Fruit fly (Drosophila melanogaster) whole organism, embryonic: ENCODE results near the gene CG31109.

Source experiments
- Adf1 ChIP-seq: fragments of 200-800 bp; sonication (Bioruptor generic); IDR thresholded peaks from 2 replicates; pipeline ENCODE4 v1.3.6; 2022; ENCODE audit warnings: missing biosample characterization, missing genetic modification characterization
- Asciz ChIP-seq: fragments of 200-800 bp; sonication (Bioruptor generic); optimal IDR thresholded peaks from 2 replicates; lab custom pipeline; 2017; ENCODE audit warnings: missing biosample characterization, mild to moderate bottlenecking, missing genetic modification characterization, missing genetic modification reagents
- Awh ChIP-seq: fragments of 200-800 bp; sonication (Bioruptor generic); IDR thresholded peaks from 2 replicates; pipeline ENCODE4, ENCODE4 v1.3.6; 2022; ENCODE audit warnings: missing biosample characterization, missing genetic modification characterization
- CG10321 ChIP-seq: fragments of 200-800 bp; sonication (Bioruptor generic); IDR thresholded peaks from 2 replicates; pipeline ENCODE4 v1.3.6; 2022; ENCODE audit warnings: missing biosample characterization, missing genetic modification characterization
- CG15696 ChIP-seq: fragments of 200-800 bp; sonication (Bioruptor generic); optimal IDR thresholded peaks from 2 replicates; lab custom pipeline; 2019; ENCODE audit warnings: missing biosample characterization, mild to moderate bottlenecking, missing genetic modification characterization, moderate library complexity
- CG1603 ChIP-seq: fragments of 200-800 bp; sonication (Bioruptor generic); optimal IDR thresholded peaks from 2 replicates; lab custom pipeline; 2019; ENCODE audit warnings: missing biosample characterization, mild to moderate bottlenecking, missing genetic modification characterization, moderate library complexity
- CG1832 ChIP-seq: fragments of 200-800 bp; sonication (Bioruptor generic); optimal IDR thresholded peaks from 2 replicates; lab custom pipeline; 2017; ENCODE audit warnings: missing biosample characterization, mild to moderate bottlenecking, missing genetic modification characterization, inconsistent platforms
- CG2116 ChIP-seq: fragments of 200-800 bp; sonication (Bioruptor generic); optimal IDR thresholded peaks from 3 replicates; lab custom pipeline; 2018; ENCODE audit warnings: missing biosample characterization, mild to moderate bottlenecking, missing genetic modification characterization
- CG4282 ChIP-seq: fragments of 200-800 bp; sonication (Bioruptor generic); optimal IDR thresholded peaks from 2 replicates; lab custom pipeline; 2016; ENCODE audit warnings: missing biosample characterization, missing genetic modification characterization
- CG43689 ChIP-seq: fragments of 200-800 bp; sonication (Bioruptor generic); IDR thresholded peaks from 2 replicates; pipeline ENCODE4 v1.3.6; 2022; ENCODE audit warnings: missing biosample characterization, missing genetic modification characterization
- CG5245 ChIP-seq: fragments of 200-800 bp; sonication (Bioruptor generic); optimal IDR thresholded peaks from 3 replicates; lab custom pipeline; 2016; ENCODE audit warnings: missing biosample characterization, missing genetic modification characterization
- CG7786 ChIP-seq: fragments of 200-800 bp; sonication (Bioruptor generic); optimal IDR thresholded peaks from 2 replicates; lab custom pipeline; 2016; ENCODE audit warnings: missing biosample characterization, missing genetic modification characterization
- CG9215 ChIP-seq: fragments of 200-800 bp; sonication (Bioruptor generic); IDR thresholded peaks from 2 replicates; pipeline ENCODE4 v1.3.6; 2022; ENCODE audit warnings: missing biosample characterization, missing genetic modification characterization
- CoRest ChIP-seq: fragments of 200-800 bp; sonication (Bioruptor generic); optimal IDR thresholded peaks from 3 replicates; lab custom pipeline; 2018; ENCODE audit warnings: missing biosample characterization, mild to moderate bottlenecking, missing genetic modification characterization, moderate library complexity
- Dp ChIP-seq: fragments of 200-800 bp; sonication (Bioruptor generic); optimal IDR thresholded peaks from 2 replicates; lab custom pipeline; 2018; ENCODE audit warnings: missing biosample characterization, mild to moderate bottlenecking, missing genetic modification characterization, moderate library complexity
- Hand ChIP-seq: fragments of 200-800 bp; sonication (Bioruptor generic); optimal IDR thresholded peaks from 2 replicates; lab custom pipeline; 2017; ENCODE audit warnings: mild to moderate bottlenecking, missing biosample characterization, missing genetic modification reagents, missing genetic modification characterization
- HmgD ChIP-seq: fragments of 200-800 bp; sonication (Bioruptor generic); optimal IDR thresholded peaks from 3 replicates; lab custom pipeline; 2016; ENCODE audit warnings: missing biosample characterization, missing genetic modification characterization
- Jarid2 ChIP-seq: fragments of 200-800 bp; sonication (Bioruptor generic); optimal IDR thresholded peaks from 3 replicates; lab custom pipeline; 2017; ENCODE audit warnings: mild to moderate bottlenecking, missing biosample characterization, missing genetic modification reagents, missing genetic modification characterization
- MBD-R2 ChIP-seq: fragments of 200-800 bp; sonication (Bioruptor generic); IDR thresholded peaks from 2 replicates; pipeline ENCODE4 v1.3.6; 2022; ENCODE audit warnings: missing biosample characterization, missing genetic modification characterization
- Nf-YA ChIP-seq: fragments of 200-800 bp; sonication (Bioruptor generic); IDR thresholded peaks from 2 replicates; pipeline ENCODE4 v1.3.6; 2022; ENCODE audit warnings: missing biosample characterization, missing genetic modification characterization
- Nf-YB ChIP-seq: fragments of 200-800 bp; sonication (Bioruptor generic); optimal IDR thresholded peaks from 3 replicates; lab custom pipeline; 2019; ENCODE audit warnings: missing biosample characterization, mild to moderate bottlenecking, missing genetic modification characterization, moderate library complexity
- Nf-YC ChIP-seq: fragments of 200-800 bp; optimal IDR thresholded peaks from 3 replicates; lab custom pipeline; 2019; ENCODE audit warnings: missing biosample characterization, mild to moderate bottlenecking, missing genetic modification characterization, moderate library complexity
- Oaz ChIP-seq: fragments of 200-800 bp; sonication (Bioruptor generic); IDR thresholded peaks from 2 replicates; pipeline ENCODE4 v1.3.6; 2022; ENCODE audit warnings: missing biosample characterization, missing genetic modification characterization
- Opbp ChIP-seq: fragments of 200-800 bp; sonication (Bioruptor generic); IDR thresholded peaks from 3 replicates; pipeline ENCODE4 v1.3.6; 2022; ENCODE audit warnings: missing biosample characterization, missing genetic modification characterization; ENCODE audit not compliant: partially characterized antibody
- Ssrp ChIP-seq: fragments of 200-800 bp; sonication (Bioruptor generic); optimal IDR thresholded peaks from 2 replicates; lab custom pipeline; 2018; ENCODE audit warnings: missing biosample characterization, mild to moderate bottlenecking, missing genetic modification characterization, moderate library complexity
- Trl ChIP-seq, 3 experiments: fragments of >200 bp in 2 of 3; fragments of 200-800 bp in 1 of 3; sonication (Bioruptor generic) in 1 of 3; optimal IDR thresholded peaks; 2 replicates in 1 of 3; 3 replicates in 2 of 3; lab custom pipeline; 2016 to 2017; ENCODE audit warnings: missing biosample characterization in 1 of 3, missing genetic modification characterization in 1 of 3
- Xrp1 ChIP-seq: fragments of 200-800 bp; sonication (Bioruptor generic); IDR thresholded peaks from 2 replicates; pipeline ENCODE4 v1.3.6; 2022; ENCODE audit warnings: missing biosample characterization, missing genetic modification characterization
- bsh ChIP-seq, 2 experiments: fragments of 200-800 bp; sonication (Bioruptor generic); optimal IDR thresholded peaks; 2 replicates each; lab custom pipeline; 2017 to 2018; ENCODE audit warnings: mild to moderate bottlenecking in 2 of 2, missing biosample characterization in 2 of 2, missing genetic modification characterization in 2 of 2, moderate library complexity in 1 of 2
- cg ChIP-seq: fragments of 200-800 bp; sonication (Bioruptor generic); optimal IDR thresholded peaks from 3 replicates; lab custom pipeline; 2019; ENCODE audit warnings: missing biosample characterization, mild to moderate bottlenecking, missing genetic modification characterization, moderate library complexity
- chif ChIP-seq, 2 experiments: fragments of 200-800 bp; sonication (Bioruptor generic); optimal IDR thresholded peaks; 3 replicates each; lab custom pipeline; 2016; ENCODE audit warnings: missing biosample characterization in 2 of 2, missing genetic modification characterization in 2 of 2
- chn ChIP-seq: fragments of 200-800 bp; sonication (Bioruptor generic); optimal IDR thresholded peaks from 2 replicates; lab custom pipeline; 2016; ENCODE audit warnings: missing biosample characterization, missing genetic modification characterization
- crol ChIP-seq: fragments of 200-800 bp; sonication (Bioruptor generic); IDR thresholded peaks from 2 replicates; pipeline ENCODE4 v1.3.6; 2022; ENCODE audit warnings: missing biosample characterization, missing genetic modification characterization
- ewg ChIP-seq: fragments of 200-800 bp; sonication (Bioruptor generic); optimal IDR thresholded peaks from 3 replicates; lab custom pipeline; 2017; ENCODE audit warnings: mild to moderate bottlenecking, missing biosample characterization, missing genetic modification reagents, missing genetic modification characterization
- exex ChIP-seq: fragments of 200-800 bp; sonication (Bioruptor generic); optimal IDR thresholded peaks from 4 replicates; lab custom pipeline; 2018; ENCODE audit warnings: missing biosample characterization, mild to moderate bottlenecking, missing genetic modification characterization, moderate library complexity
- fd3F ChIP-seq: fragments of 200-800 bp; sonication (Bioruptor generic); optimal IDR thresholded peaks from 2 replicates; lab custom pipeline; 2018; ENCODE audit warnings: missing biosample characterization, mild to moderate bottlenecking, missing genetic modification characterization, moderate library complexity
- gsb-n ChIP-seq: fragments of 200-800 bp; sonication (Bioruptor generic); optimal IDR thresholded peaks from 3 replicates; lab custom pipeline; 2018; ENCODE audit warnings: missing biosample characterization, mild to moderate bottlenecking, missing genetic modification characterization
- insv ChIP-seq, 2 experiments: fragments of 200-800 bp; sonication (Bioruptor generic); optimal IDR thresholded peaks; 3 replicates each; lab custom pipeline; 2016 to 2018; ENCODE audit warnings: missing biosample characterization in 2 of 2, missing genetic modification characterization in 2 of 2
- jing ChIP-seq: fragments of 200-800 bp; sonication (Bioruptor generic); optimal IDR thresholded peaks from 2 replicates; lab custom pipeline; 2018; ENCODE audit warnings: missing biosample characterization, mild to moderate bottlenecking, missing genetic modification characterization
- mld ChIP-seq: fragments of 200-800 bp; sonication (Bioruptor generic); IDR thresholded peaks from 3 replicates; pipeline ENCODE4 v1.3.6; 2022; ENCODE audit warnings: missing biosample characterization, missing genetic modification characterization; ENCODE audit not compliant: partially characterized antibody
- nom ChIP-seq: fragments of 200-800 bp; sonication (Bioruptor generic); optimal IDR thresholded peaks from 2 replicates; lab custom pipeline; 2017; ENCODE audit warnings: missing biosample characterization, missing genetic modification characterization, mild to moderate bottlenecking, moderate library complexity, missing genetic modification reagents
- oc ChIP-seq: fragments of 200-800 bp; sonication (Bioruptor generic); optimal IDR thresholded peaks from 2 replicates; lab custom pipeline; 2018; ENCODE audit warnings: missing biosample characterization, mild to moderate bottlenecking, missing genetic modification characterization, moderate library complexity
- pzg ChIP-seq: fragments of 200-800 bp; sonication (Bioruptor generic); optimal IDR thresholded peaks from 3 replicates; lab custom pipeline; 2018; ENCODE audit warnings: missing biosample characterization, mild to moderate bottlenecking, missing genetic modification characterization, moderate library complexity
- schlank ChIP-seq: fragments of 200-800 bp; sonication (Bioruptor generic); optimal IDR thresholded peaks from 2 replicates; lab custom pipeline; 2018; ENCODE audit warnings: missing biosample characterization, mild to moderate bottlenecking, missing genetic modification characterization
- stwl ChIP-seq: fragments of 200-800 bp; sonication (Bioruptor generic); optimal IDR thresholded peaks from 3 replicates; lab custom pipeline; 2018; ENCODE audit warnings: missing biosample characterization, mild to moderate bottlenecking, missing genetic modification characterization, moderate library complexity
- tap ChIP-seq: fragments of 200-800 bp; optimal IDR thresholded peaks from 3 replicates; lab custom pipeline; 2019; ENCODE audit warnings: missing biosample characterization, mild to moderate bottlenecking, missing genetic modification characterization, moderate library complexity
- tup ChIP-seq: fragments of 200-800 bp; sonication (Bioruptor generic); optimal IDR thresholded peaks from 2 replicates; lab custom pipeline; 2016; ENCODE audit warnings: missing biosample characterization, mild to moderate bottlenecking, missing genetic modification characterization, moderate library complexity
- zf30C ChIP-seq: fragments of 200-800 bp; sonication (Bioruptor generic); optimal IDR thresholded peaks from 3 replicates; lab custom pipeline; 2018; ENCODE audit warnings: missing biosample characterization, mild to moderate bottlenecking, missing genetic modification characterization

CG31109 gene

DNA sequence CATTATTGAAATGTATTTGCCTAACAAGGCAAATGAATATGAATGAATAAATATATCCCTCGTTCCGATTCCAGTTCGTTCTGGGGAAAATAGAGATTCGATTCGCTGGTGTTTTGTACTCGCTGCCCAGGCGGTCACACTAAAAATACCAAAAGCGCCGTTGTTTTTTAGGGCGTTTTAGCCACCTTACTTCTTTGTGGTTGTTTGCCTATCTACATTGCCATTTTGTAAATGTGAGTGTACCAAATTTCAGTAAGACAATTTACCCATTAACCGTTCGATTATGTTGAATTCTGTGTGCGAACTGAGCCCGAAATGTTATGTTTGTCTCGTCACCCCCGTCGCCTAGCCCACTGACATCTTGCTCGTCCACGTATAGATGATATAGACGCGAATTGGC is 43.0 kb upstream of the CG31109 start, which contains the start of the genes CG33095 and CG33096 (continued):
- TF ChIP-seq CG1603 (peak; percentile 84), CG2116 (peak; percentile 8), gsb-n (tag; lab: Kevin White, UChicago) (peak; percentile 83), stwl (tag; lab: Kevin White, UChicago) (peak; percentile 84), MBD-R2 (GFP tag; lab: Robert Waterston, UW) (peak; percentile 83)

- TF ChIP-seq CG1832 (GFP tag; lab: Kevin White, UChicago) (peak; percentile 88), Awh (no peak), fd3F (GFP tag; lab: Kevin White, UChicago) (no peak), Opbp (GFP tag; lab: Robert Waterston, UW) (peak; percentile 34; the same call in 1 of the 3 replicates), bsh (GFP tag; optimal IDR thresholded peaks at IDR 0.05; lab: Kevin White, UChicago) (no peak), Hand (GFP tag; lab: Kevin White, UChicago) (no peak), cg (GFP tag; lab: Kevin White, UChicago) (peak; percentile 64), Nf-YB (GFP tag; lab: Kevin White, UChicago) (peak; percentile 100), chif (GFP tag; optimal IDR thresholded peaks at IDR 0.05; lab: Kevin White, UChicago) (no peak), CG10321 (GFP tag; lab: Robert Waterston, UW) (peak; percentile 94), Ssrp (tag; lab: Kevin White, UChicago) (no peak), CoRest (tag; lab: Kevin White, UChicago) (no peak), CG9215 (GFP tag; lab: Robert Waterston, UW) (no peak), nom (GFP tag; lab: Kevin White, UChicago) (peak; percentile 31), Trl (optimal IDR thresholded peaks at IDR 0.05; lab: Kevin White, UChicago) (peak; percentile 30 to 49), Trl (GFP tag; optimal IDR thresholded peaks at IDR 0.05; lab: Kevin White, UChicago) (no peak), Adf1 (peak; percentile 31; the same call in 1 of the 2 replicates), chn (GFP tag; lab: Kevin White, UChicago) (no peak), jing (GFP tag; lab: Kevin White, UChicago) (peak; percentile 34), Jarid2 (GFP tag; lab: Kevin White, UChicago) (peak; percentile 73), Nf-YA (peak; percentile 95), oc (peak; percentile 64), Oaz (GFP tag; lab: Robert Waterston, UW) (no peak), pzg (no peak), HmgD (peak; percentile 21), Nf-YC (peak; percentile 100), insv (GFP tag; optimal IDR thresholded peaks at IDR 0.05; lab: Kevin White, UChicago) (no peak), mld (GFP tag; lab: Robert Waterston, UW) (0 out of 3 replicates have a peak, but pooled peaks have one; percentile 55)
Observed at dm6 chr3R:25094639-25095038, 40.2 kb upstream of the CG31109 start, which contains the start of gene fd96Cb. fd96Cb (plus strand) TSS chr3R:25095012.

dm6 chr3R:25082348-25082747 is 27.9 kb upstream of the CG31109 start, which contains the start of gene fd96Ca:
fd96Ca (plus strand) TSS chr3R:25082684.
- TF ChIP-seq schlank (tag; lab: Kevin White, UChicago) (no peak), Xrp1 (GFP tag; lab: Robert Waterston, UW) (no peak), crol (GFP tag; lab: Robert Waterston, UW) (peak; percentile 84; the same call in 1 of the 2 replicates), Trl (optimal IDR thresholded peaks at IDR 0.05; lab: Kevin White, UChicago) (peak in 1 of 2 experiments; percentile 22), Trl (GFP tag; optimal IDR thresholded peaks at IDR 0.05; lab: Kevin White, UChicago) (no peak), zf30C (GFP tag; lab: Kevin White, UChicago) (peak; percentile 83), CG43689 (GFP tag; lab: Robert Waterston, UW) (no peak), CG10321 (GFP tag; lab: Robert Waterston, UW) (no peak), tup (GFP tag; lab: Kevin White, UChicago) (no peak), CG15696 (tag; lab: Kevin White, UChicago) (no peak), Dp (no peak), exex (tag; lab: Kevin White, UChicago) (no peak), CG5245 (GFP tag; lab: Kevin White, UChicago) (no peak), Asciz (GFP tag; lab: Kevin White, UChicago) (no peak), Nf-YB (GFP tag; lab: Kevin White, UChicago) (peak; percentile 95), CG7786 (GFP tag; lab: Kevin White, UChicago) (no peak), ewg (no peak), CG4282 (GFP tag; lab: Kevin White, UChicago) (no peak), Nf-YC (peak; percentile 92), tap (tag; lab: Kevin White, UChicago) (no peak)
